Fruit fly (Drosophila melanogaster): ENCODE data around the gene VhaSFD.

- TF ChIP-seq usp (GFP tag; optimal IDR thresholded peaks at IDR 0.05) (no peak), EcR (GFP tag; optimal IDR thresholded peaks at IDR 0.05) (no peak), Dll (optimal IDR thresholded peaks at IDR 0.05) (no peak), psq (optimal IDR thresholded peaks at IDR 0.05) (no peak), CG8478 (optimal IDR thresholded peaks at IDR 0.05) (no peak), pan (optimal IDR thresholded peaks at IDR 0.05) (no peak)
Measured at dm6 chr2L:16713929-16714328, 13.7 kb downstream of the VhaSFD start.

Measured in whole organism.